Worm (Caenorhabditis elegans) whole organism, midembryonic: Measurements from ENCODE around the gene sre-20.

Experiments used
- T22C8.4 ChIP-seq: fragments of 200-800 bp; sonication (Bioruptor generic); IDR thresholded peaks from 2 replicates; pipeline ENCODE4 v1.3.6; 2022; ENCODE audit warnings: missing genetic modification characterization, missing compliant biosample characterization
- cog-1 ChIP-seq: sonication (generic microtip); optimal IDR thresholded peaks from 2 replicates; lab custom pipeline; 2016; ENCODE audit warnings: missing genetic modification characterization, missing compliant biosample characterization
- flt-1 ChIP-seq: fragments of 200-800 bp; sonication (Bioruptor generic); IDR thresholded peaks from 2 replicates; pipeline ENCODE4 v1.3.6; 2022; ENCODE audit warnings: missing genetic modification characterization, missing compliant biosample characterization
- klf-2 ChIP-seq: fragments of 200-800 bp; sonication (Bioruptor generic); conservative IDR thresholded peaks from 2 replicates; pipeline ENCODE4 v1.3.6; 2022; ENCODE audit warnings: missing genetic modification reagents, missing genetic modification characterization, missing compliant biosample characterization
- med-1 ChIP-seq: sonication (generic microtip); optimal IDR thresholded peaks from 2 replicates; lab custom pipeline; 2017; ENCODE audit warnings: missing genetic modification characterization, mild to moderate bottlenecking, missing compliant biosample characterization, antibody characterized with exemption, missing genetic modification reagents; ENCODE audit not compliant: insufficient read depth
- ref-1 ChIP-seq: fragments of 200-800 bp; sonication (Bioruptor generic); conservative IDR thresholded peaks from 2 replicates; pipeline ENCODE4 v1.3.6; 2022; ENCODE audit warnings: missing genetic modification reagents, missing genetic modification characterization, missing compliant biosample characterization
- tab-1 ChIP-seq: fragments of 200-800 bp; sonication (Bioruptor generic); IDR thresholded peaks from 2 replicates; pipeline ENCODE4 v1.3.6; 2022; ENCODE audit warnings: missing genetic modification characterization, missing compliant biosample characterization
- ztf-23 ChIP-seq: fragments of 200-800 bp; sonication (Bioruptor generic); IDR thresholded peaks from 2 replicates; pipeline ENCODE4 v1.3.6; 2022; ENCODE audit warnings: missing genetic modification reagents, missing genetic modification characterization, missing compliant biosample characterization
- ztf-29 ChIP-seq: fragments of 200-800 bp; sonication (Bioruptor generic); IDR thresholded peaks from 2 replicates; pipeline ENCODE4 v1.3.6; 2022; ENCODE audit warnings: missing genetic modification reagents, missing genetic modification characterization, missing compliant biosample characterization

Gene sre-20

ce11 chrV:12811810-12812209 is 27.0 kb upstream of the sre-20 start:
- no peak for TF ChIP-seq T22C8.4 (GFP tag; lab: Robert Waterston, UW)
- TF ChIP-seq cog-1 (tag; lab: Kevin White, UChicago), result no peak
- no peak for TF ChIP-seq ztf-29 (GFP tag; lab: Robert Waterston, UW)
- TF ChIP-seq ztf-23 (GFP tag; lab: Robert Waterston, UW), result no peak
- no peak for TF ChIP-seq ref-1 (GFP tag; lab: Robert Waterston, UW)
- no peak for TF ChIP-seq tab-1
- TF ChIP-seq med-1 (GFP tag; lab: Kevin White, UChicago), result no peak
- no peak for TF ChIP-seq klf-2
- no peak for TF ChIP-seq flt-1 (GFP tag; lab: Robert Waterston, UW)

- TF ChIP-seq ref-1 (GFP tag; lab: Robert Waterston, UW) (no peak), tab-1 (no peak), T22C8.4 (GFP tag; lab: Robert Waterston, UW) (no peak), flt-1 (GFP tag; lab: Robert Waterston, UW) (no peak), klf-2 (no peak), ztf-29 (GFP tag; lab: Robert Waterston, UW) (no peak), med-1 (GFP tag; lab: Kevin White, UChicago) (no peak)
Measured at ce11 chrV:12811126-12811525, 26.4 kb upstream of the sre-20 start, which contains the start of gene ZC443.2. Gene ZC443.2 (minus strand): TSS chrV:12811192.

- TF ChIP-seq klf-2, result no peak
- TF ChIP-seq med-1 (GFP tag; lab: Kevin White, UChicago), result no peak
- no peak for TF ChIP-seq tab-1
- no peak for TF ChIP-seq flt-1 (GFP tag; lab: Robert Waterston, UW)
- no peak for TF ChIP-seq cog-1 (tag; lab: Kevin White, UChicago)
- no peak for TF ChIP-seq ref-1 (GFP tag; lab: Robert Waterston, UW)
- TF ChIP-seq ztf-29 (GFP tag; lab: Robert Waterston, UW), result no peak
- no peak for TF ChIP-seq ztf-23 (GFP tag; lab: Robert Waterston, UW)
- no peak for TF ChIP-seq T22C8.4 (GFP tag; lab: Robert Waterston, UW)
Measured at ce11 chrV:12809876-12810275, 25.1 kb upstream of the sre-20 start, which contains the start of gene ZC443.1. Gene ZC443.1 (minus strand): TSS chrV:12810080.

ce11 chrV:12806190-12806589 is 21.4 kb upstream of the sre-20 start, which contains the start of gene ZC443.7:
Gene ZC443.7 (plus strand): TSS chrV:12806490.
- TF ChIP-seq T22C8.4 (GFP tag; lab: Robert Waterston, UW) (no peak), ref-1 (GFP tag; lab: Robert Waterston, UW) (no peak), cog-1 (tag; lab: Kevin White, UChicago) (no peak), tab-1 (no peak), flt-1 (GFP tag; lab: Robert Waterston, UW) (no peak), med-1 (GFP tag; lab: Kevin White, UChicago) (no peak), klf-2 (no peak), ztf-23 (GFP tag; lab: Robert Waterston, UW) (no peak), ztf-29 (GFP tag; lab: Robert Waterston, UW) (no peak)

- TF ChIP-seq tab-1 (no peak), T22C8.4 (GFP tag; lab: Robert Waterston, UW) (no peak), med-1 (GFP tag; lab: Kevin White, UChicago) (no peak), cog-1 (tag; lab: Kevin White, UChicago) (no peak), ztf-23 (GFP tag; lab: Robert Waterston, UW) (no peak), flt-1 (GFP tag; lab: Robert Waterston, UW) (no peak), ztf-29 (GFP tag; lab: Robert Waterston, UW) (no peak), ref-1 (GFP tag; lab: Robert Waterston, UW) (no peak), klf-2 (no peak)
Measured at ce11 chrV:12803274-12803673, 18.5 kb upstream of the sre-20 start, which contains the start of gene srbc-45. Gene srbc-45 (plus strand): TSS chrV:12803574.

ce11 chrV:12800171-12800570 is 15.4 kb upstream of the sre-20 start, which contains the start of gene ugt-3:
Gene ugt-3 (minus strand): TSS chrV:12800271.
- TF ChIP-seq flt-1 (GFP tag; lab: Robert Waterston, UW), result no peak
- TF ChIP-seq ref-1 (GFP tag; lab: Robert Waterston, UW), result no peak
- TF ChIP-seq ztf-29 (GFP tag; lab: Robert Waterston, UW), result no peak
- no peak for TF ChIP-seq tab-1

ce11 chrV:12797992-12798391 is 13.2 kb upstream of the sre-20 start, which contains the start of gene ugt-6:
Gene ugt-6 (minus strand): TSS chrV:12798224.
- TF ChIP-seq ztf-29 (GFP tag; lab: Robert Waterston, UW) (no peak), med-1 (GFP tag; lab: Kevin White, UChicago) (no peak), ref-1 (GFP tag; lab: Robert Waterston, UW) (no peak), T22C8.4 (GFP tag; lab: Robert Waterston, UW) (no peak), ztf-23 (GFP tag; lab: Robert Waterston, UW) (no peak), klf-2 (no peak), tab-1 (no peak), flt-1 (GFP tag; lab: Robert Waterston, UW) (no peak), cog-1 (tag; lab: Kevin White, UChicago) (no peak)

- TF ChIP-seq cog-1 (tag; lab: Kevin White, UChicago) (no peak), ztf-23 (GFP tag; lab: Robert Waterston, UW) (no peak), ztf-29 (GFP tag; lab: Robert Waterston, UW) (no peak), klf-2 (no peak), T22C8.4 (GFP tag; lab: Robert Waterston, UW) (no peak), ref-1 (GFP tag; lab: Robert Waterston, UW) (no peak), tab-1 (no peak), med-1 (GFP tag; lab: Kevin White, UChicago) (no peak), flt-1 (GFP tag; lab: Robert Waterston, UW) (no peak)
Measured at ce11 chrV:12796908-12797490, 12.2 kb upstream of the sre-20 start.

ce11 chrV:12795927-12796326 is 11.2 kb upstream of the sre-20 start:
- TF ChIP-seq tab-1 (no peak), cog-1 (tag; lab: Kevin White, UChicago) (no peak), ztf-29 (GFP tag; lab: Robert Waterston, UW) (no peak), med-1 (GFP tag; lab: Kevin White, UChicago) (no peak), ztf-23 (GFP tag; lab: Robert Waterston, UW) (no peak), klf-2 (no peak), T22C8.4 (GFP tag; lab: Robert Waterston, UW) (no peak), flt-1 (GFP tag; lab: Robert Waterston, UW) (no peak), ref-1 (GFP tag; lab: Robert Waterston, UW) (no peak)
